Worm (Caenorhabditis elegans): ENCODE data around the gene dpy-6.
A peak's percentile ranks its signal among the peaks of the same experiment; 100 is the strongest.

Gene dpy-6

ce11 chrX:8459789-8460188 is 4.3 kb upstream of the dpy-6 start:
- no peak for TF ChIP-seq sdc-2 (tag; optimal IDR thresholded peaks at IDR 0.05)
- TF ChIP-seq hlh-15 (tag; optimal IDR thresholded peaks at IDR 0.05) = no peak

DNA sequence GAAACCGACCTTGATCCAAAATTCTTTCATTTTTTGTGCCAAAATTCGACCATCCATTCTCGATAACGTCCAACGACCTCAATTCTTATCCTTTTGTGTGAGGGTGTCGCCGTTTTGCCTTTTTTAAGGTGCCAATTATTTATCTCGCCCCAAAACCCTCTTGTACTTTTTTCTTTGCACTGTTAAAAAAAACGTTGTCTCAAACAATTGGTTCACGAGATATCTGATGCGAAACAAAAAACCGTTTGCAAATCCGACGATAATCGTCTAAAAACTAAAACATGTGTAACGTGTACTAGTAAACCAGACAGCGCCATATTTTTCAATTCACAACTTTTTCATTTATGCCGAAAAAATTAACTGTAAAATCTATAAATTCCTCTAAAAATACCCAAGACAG is 1.9 kb upstream of the dpy-6 start, which contains the start of gene F16F9.3:
TSS of gene F16F9.3 (plus strand) at position 301 of the 400 bp plus-strand sequence.
- TF ChIP-seq ceh-48 (tag; optimal IDR thresholded peaks at IDR 0.05) (no peak), che-1 (tag; optimal IDR thresholded peaks at IDR 0.05) (no peak), dmd-4 (tag; optimal IDR thresholded peaks at IDR 0.05; ENCODE audit: borderline replicate concordance) (no peak), ceh-2 (tag; optimal IDR thresholded peaks at IDR 0.05) (no peak), nfya-1 (tag; optimal IDR thresholded peaks at IDR 0.05) (no peak), unc-42 (tag; optimal IDR thresholded peaks at IDR 0.05) (no peak), T23F11.4 (GFP tag; optimal IDR thresholded peaks at IDR 0.05) (no peak), ceh-9 (tag; optimal IDR thresholded peaks at IDR 0.05) (no peak), ceh-22 (tag; optimal IDR thresholded peaks at IDR 0.05) (no peak)

- no peak for TF ChIP-seq ztf-16 (tag; optimal IDR thresholded peaks at IDR 0.05)
- TF ChIP-seq Y22D7AL.16 (tag; optimal IDR thresholded peaks at IDR 0.05) = no peak
- no peak for TF ChIP-seq nhr-232 (tag; optimal IDR thresholded peaks at IDR 0.05)
- TF ChIP-seq elt-4 (tag; optimal IDR thresholded peaks at IDR 0.05) = no peak
- TF ChIP-seq ceh-14 (tag; optimal IDR thresholded peaks at IDR 0.05) = no peak
- TF ChIP-seq tbx-2 (tag; optimal IDR thresholded peaks at IDR 0.05) = no peak
- TF ChIP-seq T23F11.4 (GFP tag; optimal IDR thresholded peaks at IDR 0.05) = no peak
- no peak for TF ChIP-seq pros-1 (tag; optimal IDR thresholded peaks at IDR 0.05)
- no peak for TF ChIP-seq hlh-15 (tag; optimal IDR thresholded peaks at IDR 0.05)
- no peak for TF ChIP-seq sox-4 (tag; optimal IDR thresholded peaks at IDR 0.05)
- no peak for TF ChIP-seq K02D7.2 (tag; optimal IDR thresholded peaks at IDR 0.05)
- no peak for TF ChIP-seq rnt-1 (tag; optimal IDR thresholded peaks at IDR 0.05)
- no peak for TF ChIP-seq ceh-31 (tag; optimal IDR thresholded peaks at IDR 0.05)
- no peak for TF ChIP-seq ceh-24 (tag; optimal IDR thresholded peaks at IDR 0.05)
- no peak for TF ChIP-seq ceh-34 (tag; optimal IDR thresholded peaks at IDR 0.05)
- TF ChIP-seq nfya-1 (tag; optimal IDR thresholded peaks at IDR 0.05) = no peak
These were observed 9.3 kb downstream of the dpy-6 start, which contains the start of gene F16F9.1 for ce11 chrX:8446108-8446507. Gene F16F9.1, plus strand, starts transcription at chrX:8446408.

DNA sequence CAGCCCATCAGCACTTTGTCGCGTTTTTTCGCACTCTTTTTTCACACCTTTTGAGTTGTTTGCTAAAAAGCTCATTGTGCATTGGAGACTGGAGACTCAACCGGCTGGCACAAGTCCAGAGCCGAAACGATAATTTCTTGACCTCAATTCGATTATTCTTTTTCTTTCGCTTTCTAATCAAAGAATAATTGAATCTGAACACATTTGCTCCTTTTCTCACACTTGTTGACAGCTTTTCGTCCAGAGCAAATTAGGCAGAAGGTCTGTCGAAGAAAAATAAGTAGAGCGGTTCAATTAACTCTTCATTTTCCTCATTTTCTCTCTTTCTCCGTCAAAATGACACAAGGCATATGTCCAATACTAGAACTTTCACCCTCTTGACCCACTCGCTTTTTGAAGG is 10.5 kb downstream of the dpy-6 start:
- TF ChIP-seq hlh-8 (tag; optimal IDR thresholded peaks at IDR 0.05) = no peak
- peak; percentile 72 for TF ChIP-seq unc-42 (tag; optimal IDR thresholded peaks at IDR 0.05)

- no peak for TF ChIP-seq hlh-8 (tag; optimal IDR thresholded peaks at IDR 0.05)
- TF ChIP-seq elt-2 (tag; optimal IDR thresholded peaks at IDR 0.05) = peak; percentile 38
- TF ChIP-seq fax-1 (tag; optimal IDR thresholded peaks at IDR 0.05) = no peak
- no peak for TF ChIP-seq ceh-24 (tag; optimal IDR thresholded peaks at IDR 0.05)
These were observed 15.3 kb downstream of the dpy-6 start for ce11 chrX:8440001-8440735.

ce11 chrX:8438756-8439155 is 16.7 kb downstream of the dpy-6 start:
- TF ChIP-seq pat-9 (tag; optimal IDR thresholded peaks at IDR 0.05) = no peak
- no peak for TF ChIP-seq ceh-45 (GFP tag; IDR thresholded peaks at IDR 0.05)
- no peak for TF ChIP-seq dve-1 (tag; optimal IDR thresholded peaks at IDR 0.05)
- TF ChIP-seq npax-4 (tag; optimal IDR thresholded peaks at IDR 0.05) = no peak
- TF ChIP-seq lim-6 (tag; optimal IDR thresholded peaks at IDR 0.05) = no peak
- TF ChIP-seq ama-1 (optimal IDR thresholded peaks at IDR 0.05) = no peak
- TF ChIP-seq ttx-3 (tag; optimal IDR thresholded peaks at IDR 0.05) = no peak
- TF ChIP-seq T23F11.4 (GFP tag; optimal IDR thresholded peaks at IDR 0.05) = no peak
- no peak for TF ChIP-seq ceh-19 (GFP tag; optimal IDR thresholded peaks at IDR 0.05)
- TF ChIP-seq dmd-4 (tag; optimal IDR thresholded peaks at IDR 0.05; ENCODE audit: borderline replicate concordance) = no peak
- no peak for TF ChIP-seq C08G9.2 (tag; optimal IDR thresholded peaks at IDR 0.05)
- TF ChIP-seq hlh-6 (tag; optimal IDR thresholded peaks at IDR 0.05) = no peak
- no peak for TF ChIP-seq ets-4 (tag; optimal IDR thresholded peaks at IDR 0.05)
